Fruit fly (Drosophila melanogaster) whole organism, embryonic: ENCODE measurements around the gene CG5913.

Experiments
- CG8290 ChIP-seq, 3 experiments: fragments of 200-800 bp; sonication (Bioruptor generic); optimal IDR thresholded peaks; 2 replicates each; lab custom pipeline; 2016 to 2019; ENCODE audit warnings: missing biosample characterization in 3 of 3, missing genetic modification characterization in 3 of 3, mild to moderate bottlenecking in 2 of 3, moderate library complexity in 1 of 3
- Oaz ChIP-seq: fragments of 200-800 bp; sonication (Bioruptor generic); IDR thresholded peaks from 2 replicates; pipeline ENCODE4 v1.3.6; 2022; ENCODE audit warnings: missing biosample characterization, missing genetic modification characterization
- grau ChIP-seq: fragments of 200-800 bp; optimal IDR thresholded peaks from 3 replicates; lab custom pipeline; 2019; ENCODE audit warnings: missing biosample characterization, mild to moderate bottlenecking, missing genetic modification characterization, moderate library complexity

DNA sequence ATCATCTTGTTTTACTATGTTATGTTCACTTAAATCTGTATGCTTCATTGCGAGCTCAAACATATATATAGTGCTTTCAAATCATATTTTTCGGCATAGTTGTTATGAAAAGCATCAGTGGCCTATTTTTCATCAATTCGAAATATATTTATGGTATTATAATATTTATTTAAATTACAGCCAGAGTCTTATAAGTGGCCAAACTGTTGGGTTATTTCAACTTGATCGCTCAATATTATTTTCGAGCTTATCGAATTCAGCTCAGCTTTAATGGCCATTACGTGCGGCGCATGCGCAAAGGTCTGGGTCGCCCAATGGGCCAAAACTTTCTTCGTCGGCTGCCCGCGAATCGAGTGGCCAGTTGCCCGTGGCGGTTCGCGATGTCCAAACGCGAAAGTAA, 3.9 kb downstream of the CG5913 start, which contains the start of gene Mco3:
- TF ChIP-seq Oaz: no peak
- no peak for TF ChIP-seq CG8290 (GFP tag; optimal IDR thresholded peaks at IDR 0.05; lab: Kevin White, UChicago)
- no peak for TF ChIP-seq CG8290 (tag; optimal IDR thresholded peaks at IDR 0.05; lab: Kevin White, UChicago)
- TF ChIP-seq grau (tag; lab: Kevin White, UChicago): no peak
